Fruit fly (Drosophila melanogaster) whole organism, embryonic: Measurements from ENCODE around the gene CecB.
A peak's percentile ranks its signal among the peaks of the same experiment; 100 is the strongest.

Experiments used
- Ada2b ChIP-seq: fragments of 200-800 bp; sonication (Bioruptor generic); IDR thresholded peaks from 2 replicates; pipeline ENCODE4 v1.3.6; 2022; ENCODE audit warnings: missing biosample characterization, missing genetic modification characterization
- Awh ChIP-seq: fragments of 200-800 bp; sonication (Bioruptor generic); IDR thresholded peaks from 2 replicates; pipeline ENCODE4, ENCODE4 v1.3.6; 2022; ENCODE audit warnings: missing biosample characterization, missing genetic modification characterization
- B-H1 ChIP-seq: fragments of 200-800 bp; sonication (Bioruptor generic); IDR thresholded peaks from 3 replicates; pipeline ENCODE4 v1.3.6; 2022; ENCODE audit warnings: missing biosample characterization, missing genetic modification characterization
- Bgb ChIP-seq: fragments of 200-800 bp; sonication (Bioruptor generic); IDR thresholded peaks from 2 replicates; pipeline ENCODE4 v1.3.6; 2022; ENCODE audit warnings: missing biosample characterization, missing genetic modification characterization; ENCODE audit not compliant: partially characterized antibody
- CG10462 ChIP-seq: fragments of 200-800 bp; sonication (Bioruptor generic); optimal IDR thresholded peaks from 2 replicates; lab custom pipeline; 2016; ENCODE audit warnings: missing biosample characterization, missing genetic modification characterization
- CG11247 ChIP-seq: fragments of 200-800 bp; sonication (Bioruptor generic); IDR thresholded peaks from 2 replicates; pipeline ENCODE4 v1.3.6; 2022; ENCODE audit warnings: missing biosample characterization, missing genetic modification characterization
- CG12155 ChIP-seq: fragments of 200-800 bp; sonication (Bioruptor generic); optimal IDR thresholded peaks from 3 replicates; lab custom pipeline; 2016; ENCODE audit warnings: missing biosample characterization, missing genetic modification characterization
- CG16779 ChIP-seq: fragments of 200-800 bp; sonication (Bioruptor generic); IDR thresholded peaks from 2 replicates; pipeline ENCODE4 v1.3.6; 2022; ENCODE audit warnings: missing biosample characterization, missing genetic modification characterization
- CG18262 ChIP-seq: fragments of 200-800 bp; optimal IDR thresholded peaks from 3 replicates; lab custom pipeline; 2019; ENCODE audit warnings: missing biosample characterization, mild to moderate bottlenecking, missing genetic modification characterization, moderate library complexity
- CG2120 ChIP-seq: fragments of 200-800 bp; sonication (Bioruptor generic); optimal IDR thresholded peaks from 3 replicates; lab custom pipeline; 2016; ENCODE audit warnings: missing biosample characterization, missing genetic modification characterization
- CG2129 ChIP-seq: fragments of 200-800 bp; sonication (Bioruptor generic); IDR thresholded peaks from 2 replicates; pipeline ENCODE4 v1.3.6; 2022; ENCODE audit warnings: missing biosample characterization, missing genetic modification characterization; ENCODE audit not compliant: partially characterized antibody
- CG30431 ChIP-seq: fragments of 200-800 bp; sonication (Bioruptor generic); optimal IDR thresholded peaks from 2 replicates; lab custom pipeline; 2017; ENCODE audit warnings: missing biosample characterization, missing genetic modification characterization
- CG31224 ChIP-seq: fragments of 200-800 bp; sonication (Bioruptor generic); IDR thresholded peaks from 2 replicates; pipeline ENCODE4 v1.3.6; 2022; ENCODE audit warnings: missing biosample characterization, missing genetic modification characterization
- CG31441 ChIP-seq: fragments of 200-800 bp; sonication (Bioruptor generic); IDR thresholded peaks from 2 replicates; pipeline ENCODE4 v1.3.6; 2022; ENCODE audit warnings: missing biosample characterization, missing genetic modification characterization
- CG32767 ChIP-seq: fragments of 200-800 bp; sonication (Bioruptor generic); IDR thresholded peaks from 2 replicates; pipeline ENCODE4 v1.3.6; 2022; ENCODE audit warnings: missing biosample characterization, missing genetic modification characterization
- CG33557 ChIP-seq: fragments of 200-800 bp; sonication (Bioruptor generic); optimal IDR thresholded peaks from 2 replicates; lab custom pipeline; 2019; ENCODE audit warnings: missing biosample characterization, mild to moderate bottlenecking, missing genetic modification characterization, moderate library complexity
- CG42726 ChIP-seq: fragments of 200-800 bp; sonication (Bioruptor generic); IDR thresholded peaks from 2 replicates; pipeline ENCODE4 v1.3.6; 2022; ENCODE audit warnings: missing biosample characterization, missing genetic modification characterization; ENCODE audit not compliant: partially characterized antibody
- CG5180 ChIP-seq: fragments of 200-800 bp; sonication (Bioruptor generic); optimal IDR thresholded peaks from 3 replicates; lab custom pipeline; 2017; ENCODE audit warnings: missing biosample characterization, missing genetic modification characterization, mild to moderate bottlenecking, moderate library complexity, missing genetic modification reagents
- CG7271 ChIP-seq: fragments of 200-800 bp; sonication (Bioruptor generic); optimal IDR thresholded peaks from 2 replicates; lab custom pipeline; 2018; ENCODE audit warnings: missing biosample characterization, mild to moderate bottlenecking, missing genetic modification characterization, moderate library complexity
- CG7928 ChIP-seq: fragments of 200-800 bp; sonication (Bioruptor generic); optimal IDR thresholded peaks from 2 replicates; lab custom pipeline; 2017; ENCODE audit warnings: missing biosample characterization, mild to moderate bottlenecking, missing genetic modification characterization
- CG7987 ChIP-seq: fragments of 200-800 bp; sonication (Bioruptor generic); optimal IDR thresholded peaks from 2 replicates; lab custom pipeline; 2018; ENCODE audit warnings: missing biosample characterization, mild to moderate bottlenecking, missing genetic modification characterization, moderate library complexity
- CG9727 ChIP-seq: fragments of 200-800 bp; sonication (Bioruptor generic); optimal IDR thresholded peaks from 3 replicates; lab custom pipeline; 2017; ENCODE audit warnings: missing biosample characterization, mild to moderate bottlenecking, missing genetic modification characterization
- CG9817 ChIP-seq: fragments of 200-800 bp; sonication (Bioruptor generic); optimal IDR thresholded peaks from 2 replicates; lab custom pipeline; 2018; ENCODE audit warnings: missing biosample characterization, mild to moderate bottlenecking, missing genetic modification characterization, moderate library complexity
- Fer1 ChIP-seq: fragments of 200-800 bp; sonication (Bioruptor generic); optimal IDR thresholded peaks from 2 replicates; lab custom pipeline; 2017; ENCODE audit warnings: missing biosample characterization, mild to moderate bottlenecking, missing genetic modification characterization
- Hr78 ChIP-seq, 2 experiments: fragments of 200-800 bp in 1 of 2; fragments of >200 bp in 1 of 2; sonication (Bioruptor generic) in 1 of 2; optimal IDR thresholded peaks; 2 replicates each; lab custom pipeline; 2017 to 2019; ENCODE audit warnings: missing biosample characterization in 2 of 2, missing genetic modification characterization in 2 of 2, mild to moderate bottlenecking in 1 of 2, moderate library complexity in 1 of 2
- Med ChIP-seq: fragments of 200-800 bp; sonication (Bioruptor generic); peaks from one replicate; lab custom pipeline; 2016; ENCODE audit warnings: missing biosample characterization, missing genetic modification characterization, mild to moderate bottlenecking, inconsistent platforms, moderate library complexity
- Sin3A ChIP-seq: fragments of >200 bp; optimal IDR thresholded peaks from 2 replicates; lab custom pipeline; 2018
- Sox100B ChIP-seq: fragments of 200-800 bp; sonication (Bioruptor generic); optimal IDR thresholded peaks from 3 replicates; lab custom pipeline; 2018; ENCODE audit warnings: missing biosample characterization, mild to moderate bottlenecking, missing genetic modification characterization
- Vsx1 ChIP-seq: fragments of 200-800 bp; sonication (Bioruptor generic); optimal IDR thresholded peaks from 2 replicates; lab custom pipeline; 2017; ENCODE audit warnings: missing biosample characterization, mild to moderate bottlenecking, missing genetic modification characterization, missing genetic modification reagents
- ara ChIP-seq: fragments of 200-800 bp; sonication (Bioruptor generic); IDR thresholded peaks from 2 replicates; pipeline ENCODE4 v1.3.6; 2022; ENCODE audit warnings: missing biosample characterization, missing genetic modification characterization
- ase ChIP-seq: fragments of 200-800 bp; sonication (Bioruptor generic); IDR thresholded peaks from 3 replicates; pipeline ENCODE4 v1.3.6; 2022; ENCODE audit warnings: missing biosample characterization, missing genetic modification characterization
- br ChIP-seq: fragments of >200 bp; optimal IDR thresholded peaks from 2 replicates; lab custom pipeline; 2017
- caup ChIP-seq: fragments of 200-800 bp; sonication (Bioruptor generic); optimal IDR thresholded peaks from 3 replicates; lab custom pipeline; 2017; ENCODE audit warnings: missing biosample characterization, mild to moderate bottlenecking, missing genetic modification characterization, moderate library complexity; ENCODE audit not compliant: severe bottlenecking
- cwo ChIP-seq: fragments of 200-800 bp; sonication (Bioruptor generic); optimal IDR thresholded peaks from 3 replicates; lab custom pipeline; 2017; ENCODE audit warnings: missing biosample characterization, missing genetic modification characterization, mild to moderate bottlenecking, moderate library complexity, missing genetic modification reagents
- gfzf ChIP-seq: fragments of 200-800 bp; sonication (Bioruptor generic); optimal IDR thresholded peaks from 2 replicates; lab custom pipeline; 2016; ENCODE audit warnings: missing biosample characterization, mild to moderate bottlenecking, missing genetic modification characterization, moderate library complexity
- hth ChIP-seq: fragments of >200 bp; optimal IDR thresholded peaks from 2 replicates; lab custom pipeline; 2017; ENCODE audit warnings: inconsistent platforms
- inv ChIP-seq: fragments of 200-800 bp; sonication (Bioruptor generic); IDR thresholded peaks from 2 replicates; pipeline ENCODE4 v1.3.6; 2022; ENCODE audit warnings: missing biosample characterization, missing genetic modification characterization; ENCODE audit not compliant: partially characterized antibody
- kni ChIP-seq: fragments of 200-800 bp; sonication (Bioruptor generic); optimal IDR thresholded peaks from 3 replicates; lab custom pipeline; 2017; ENCODE audit warnings: mild to moderate bottlenecking, missing biosample characterization, missing genetic modification reagents, missing genetic modification characterization
- lov ChIP-seq, 2 experiments: fragments of 200-800 bp in 1 of 2; fragments of >200 bp in 1 of 2; sonication (Bioruptor generic) in 1 of 2; IDR thresholded peaks in 1 of 2; optimal IDR thresholded peaks in 1 of 2; 2 replicates in 1 of 2; 3 replicates in 1 of 2; pipeline versions ENCODE4 v1.3.6 to Lab custom; 2017 to 2022; ENCODE audit warnings: missing biosample characterization in 1 of 2, missing genetic modification characterization in 1 of 2
- maf-S ChIP-seq: fragments of 200-800 bp; sonication (Bioruptor generic); optimal IDR thresholded peaks from 2 replicates; lab custom pipeline; 2016; ENCODE audit warnings: missing biosample characterization, missing genetic modification characterization
- pb ChIP-seq: fragments of 200-800 bp; sonication (Bioruptor generic); optimal IDR thresholded peaks from 3 replicates; lab custom pipeline; 2016; ENCODE audit warnings: missing biosample characterization, missing genetic modification characterization
- pzg ChIP-seq: fragments of 200-800 bp; sonication (Bioruptor generic); optimal IDR thresholded peaks from 3 replicates; lab custom pipeline; 2018; ENCODE audit warnings: missing biosample characterization, mild to moderate bottlenecking, missing genetic modification characterization, moderate library complexity
- seq ChIP-seq: fragments of 200-800 bp; sonication (Bioruptor generic); IDR thresholded peaks from 2 replicates; pipeline ENCODE4 v1.3.6; 2022; ENCODE audit warnings: missing biosample characterization, missing genetic modification characterization
- slou ChIP-seq: fragments of 200-800 bp; sonication (Bioruptor generic); optimal IDR thresholded peaks from 3 replicates; lab custom pipeline; 2016; ENCODE audit warnings: missing biosample characterization, missing genetic modification characterization
- tll ChIP-seq, 2 experiments: fragments of 200-800 bp in 1 of 2; fragments of >200 bp in 1 of 2; sonication (Bioruptor generic) in 1 of 2; optimal IDR thresholded peaks; 2 replicates each; lab custom pipeline; 2017 to 2019; ENCODE audit warnings: missing biosample characterization in 2 of 2, missing genetic modification characterization in 2 of 2, mild to moderate bottlenecking in 1 of 2, moderate library complexity in 1 of 2
- tna ChIP-seq: fragments of 200-800 bp; sonication (Bioruptor generic); IDR thresholded peaks from 2 replicates; pipeline ENCODE4 v1.3.6; 2022; ENCODE audit warnings: missing biosample characterization, missing genetic modification characterization; ENCODE audit not compliant: partially characterized antibody
- ttk ChIP-seq: fragments of 200-800 bp; sonication (Bioruptor generic); IDR thresholded peaks from 2 replicates; pipeline ENCODE4 v2.1.2; 2022; ENCODE audit warnings: missing biosample characterization, missing genetic modification characterization
- tx ChIP-seq: fragments of 200-800 bp; sonication (Bioruptor generic); optimal IDR thresholded peaks from 2 replicates; lab custom pipeline; 2016; ENCODE audit warnings: missing biosample characterization, missing genetic modification characterization
- wor ChIP-seq: fragments of 200-800 bp; sonication (Bioruptor generic); IDR thresholded peaks from 2 replicates; pipeline ENCODE4 v1.3.6; 2022; ENCODE audit warnings: missing biosample characterization, missing genetic modification characterization
- zen2 ChIP-seq: fragments of 200-800 bp; sonication (Bioruptor generic); IDR thresholded peaks from 3 replicates; pipeline ENCODE4 v1.3.6; 2022; ENCODE audit warnings: missing biosample characterization, missing genetic modification characterization; ENCODE audit not compliant: partially characterized antibody
- zfh2 ChIP-seq: fragments of 200-800 bp; sonication (Bioruptor generic); optimal IDR thresholded peaks from 2 replicates; lab custom pipeline; 2016; ENCODE audit warnings: missing biosample characterization, missing genetic modification characterization

CecB gene

dm6 chr3R:30198793-30199192 is 14.8 kb downstream of the CecB start (continued):
- TF ChIP-seq tll (GFP tag; optimal IDR thresholded peaks at IDR 0.05; lab: Kevin White, UChicago) (no peak), CG12155 (GFP tag; lab: Kevin White, UChicago) (no peak), hth (lab: Kevin White, UChicago) (no peak), Awh (GFP tag; lab: Robert Waterston, UW) (no peak), ttk (no peak), CG11247 (no peak), kni (GFP tag; lab: Kevin White, UChicago) (peak; percentile 11), CG2129 (GFP tag; lab: Robert Waterston, UW) (no peak), Fer1 (GFP tag; lab: Kevin White, UChicago) (peak; percentile 51), inv (GFP tag; lab: Robert Waterston, UW) (no peak), seq (no peak), CG5180 (peak; percentile 1), CG42726 (no peak), CG31441 (GFP tag; lab: Robert Waterston, UW) (no peak), CG7271 (tag; lab: Kevin White, UChicago) (no peak), tx (GFP tag; lab: Kevin White, UChicago) (no peak), gfzf (GFP tag; lab: Kevin White, UChicago) (no peak), tna (GFP tag; lab: Robert Waterston, UW) (no peak), CG33557 (GFP tag; lab: Kevin White, UChicago) (no peak), Hr78 (GFP tag; optimal IDR thresholded peaks at IDR 0.05; lab: Kevin White, UChicago) (no peak), zfh2 (no peak), ase (GFP tag; lab: Robert Waterston, UW) (no peak), CG7928 (no peak), br (lab: Kevin White, UChicago) (no peak), maf-S (GFP tag; lab: Kevin White, UChicago) (no peak), CG31224 (no peak), CG16779 (GFP tag; lab: Robert Waterston, UW) (no peak), Ada2b (GFP tag; lab: Robert Waterston, UW) (no peak), CG32767 (GFP tag; lab: Robert Waterston, UW) (no peak), B-H1 (GFP tag; lab: Robert Waterston, UW) (no peak), lov (optimal IDR thresholded peaks at IDR 0.05; lab: Kevin White, UChicago) (no peak), lov (GFP tag; IDR thresholded peaks at IDR 0.05; lab: Robert Waterston, UW) (no peak), Bgb (GFP tag; lab: Robert Waterston, UW) (no peak), Sox100B (GFP tag; lab: Kevin White, UChicago) (no peak), CG9817 (tag; lab: Kevin White, UChicago) (no peak), wor (GFP tag; lab: Robert Waterston, UW) (no peak), CG9727 (GFP tag; lab: Kevin White, UChicago) (no peak), Vsx1 (GFP tag; lab: Kevin White, UChicago) (peak; percentile 27), CG18262 (tag; lab: Kevin White, UChicago) (no peak), zen2 (GFP tag; lab: Robert Waterston, UW) (no peak), CG10462 (GFP tag; lab: Kevin White, UChicago) (no peak), cwo (peak; percentile 38), CG2120 (GFP tag; lab: Kevin White, UChicago) (peak; percentile 54), Sin3A (no peak), pzg (GFP tag; lab: Kevin White, UChicago) (no peak), Med (peak; percentile 89), caup (GFP tag; lab: Kevin White, UChicago) (peak; percentile 26), pb (no peak), ara (GFP tag; lab: Robert Waterston, UW) (no peak), CG7987 (GFP tag; lab: Kevin White, UChicago) (no peak), slou (no peak), CG30431 (GFP tag; lab: Kevin White, UChicago) (no peak)
